Worm (Caenorhabditis elegans) whole organism, mixed stage, embryonic: ENCODE results near the gene C16C8.26.

Experiments used
- blmp-1 ChIP-seq: fragments of 150-350 bp; optimal IDR thresholded peaks from 2 replicates; lab custom pipeline; 2014; ENCODE audit warnings: missing biosample characterization, missing genetic modification characterization
- ceh-39 ChIP-seq: fragments of 150-350 bp; optimal IDR thresholded peaks from 2 replicates; lab custom pipeline; 2014; ENCODE audit warnings: missing biosample characterization, missing genetic modification characterization
- elt-3 ChIP-seq: fragments of 150-350 bp; optimal IDR thresholded peaks from 2 replicates; lab custom pipeline; 2014; ENCODE audit warnings: missing biosample characterization, missing genetic modification characterization
- flh-1 ChIP-seq: fragments of 200-800 bp; sonication (Bioruptor generic); optimal IDR thresholded peaks from 2 replicates; lab custom pipeline; 2018; ENCODE audit warnings: mild to moderate bottlenecking, missing genetic modification characterization, moderate library complexity, missing compliant biosample characterization
- nhr-76 ChIP-seq: sonication (generic microtip); optimal IDR thresholded peaks from 2 replicates; lab custom pipeline; 2017; ENCODE audit warnings: missing biosample characterization, missing genetic modification characterization
- snpc-4 ChIP-seq: fragments of 150-350 bp; optimal IDR thresholded peaks from 2 replicates; lab custom pipeline; 2014; ENCODE audit warnings: missing biosample characterization, missing genetic modification characterization
- sptf-1 ChIP-seq: sonication (generic microtip); optimal IDR thresholded peaks from 2 replicates; lab custom pipeline; 2017; ENCODE audit warnings: mild to moderate bottlenecking, missing genetic modification characterization, moderate library complexity, missing compliant biosample characterization
- unc-39 ChIP-seq: fragments of 150-350 bp; optimal IDR thresholded peaks from 2 replicates; lab custom pipeline; 2014; ENCODE audit warnings: missing biosample characterization, missing genetic modification characterization

DNA sequence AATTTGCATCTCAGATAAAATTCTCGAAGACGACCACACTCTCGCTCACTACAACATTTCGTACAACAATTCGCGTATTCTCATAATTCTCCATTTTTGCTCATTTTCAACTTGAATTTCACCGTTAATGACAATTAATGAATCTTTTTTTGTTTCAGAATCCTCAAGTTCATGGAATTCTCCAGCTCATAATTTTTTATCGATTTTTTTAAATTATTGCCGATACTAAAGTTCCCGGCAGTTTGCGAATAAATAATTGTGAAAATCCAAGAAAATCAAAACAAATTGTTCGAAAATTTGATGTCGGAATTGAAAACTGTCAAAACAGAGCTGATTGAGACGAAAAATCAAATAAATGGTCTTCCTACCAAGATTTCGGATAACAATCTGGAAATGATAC lies 10.2 kb downstream of the C16C8.26 start, which contains the start of gene C16C8.21:
- TF ChIP-seq sptf-1 (no peak), elt-3 (tag; lab: Kevin White, UChicago) (no peak), ceh-39 (tag; lab: Kevin White, UChicago) (no peak), snpc-4 (tag; lab: Kevin White, UChicago) (no peak), blmp-1 (tag; lab: Kevin White, UChicago) (no peak), flh-1 (GFP tag; lab: Kevin White, UChicago) (no peak), unc-39 (no peak), nhr-76 (tag; lab: Kevin White, UChicago) (no peak)
